Worm (Caenorhabditis elegans): Measurements from ENCODE around the gene acbp-5.

acbp-5 gene

ce11 chrIII:13683275-13683674 lies 41.8 kb upstream of the acbp-5 start:
- TF ChIP-seq zim-3 (tag; optimal IDR thresholded peaks at IDR 0.05) (no peak), ccch-3 (GFP tag; optimal IDR thresholded peaks at IDR 0.05) (no peak), hlh-12 (tag; optimal IDR thresholded peaks at IDR 0.05) (no peak), nhr-179 (tag; optimal IDR thresholded peaks at IDR 0.05) (no peak), lsy-27 (tag; optimal IDR thresholded peaks at IDR 0.05; ENCODE audit: borderline replicate concordance, insufficient read depth) (no peak), let-526 (GFP tag; IDR thresholded peaks at IDR 0.05) (no peak), snpc-4 (GFP tag; optimal IDR thresholded peaks at IDR 0.05) (no peak), snpc-4 (tag; optimal IDR thresholded peaks at IDR 0.05) (no peak), akir-1 (GFP tag; optimal IDR thresholded peaks at IDR 0.05) (no peak), nfya-1 (tag; optimal IDR thresholded peaks at IDR 0.05; ENCODE audit: borderline replicate concordance, insufficient read depth) (no peak), efl-1 (GFP tag; optimal IDR thresholded peaks at IDR 0.05) (peak; percentile 84), lin-35 (GFP tag; optimal IDR thresholded peaks at IDR 0.05) (no peak), Y53G8AR.9 (GFP tag; conservative IDR thresholded peaks at IDR 0.05) (no peak), ceh-58 (GFP tag; IDR thresholded peaks at IDR 0.05) (no peak), cebp-1 (GFP tag; IDR thresholded peaks at IDR 0.05) (no peak), cebp-1 (tag; optimal IDR thresholded peaks at IDR 0.05) (no peak), rec-8 (tag; optimal IDR thresholded peaks at IDR 0.05) (no peak), nhr-90 (tag; optimal IDR thresholded peaks at IDR 0.05) (no peak), hrde-1 (tag; optimal IDR thresholded peaks at IDR 0.05; ENCODE audit: borderline replicate concordance) (no peak), ztf-6 (GFP tag; IDR thresholded peaks at IDR 0.05) (no peak), mel-28 (tag; optimal IDR thresholded peaks at IDR 0.05; ENCODE audit: borderline replicate concordance) (no peak), ama-1 (optimal IDR thresholded peaks at IDR 0.05) (no peak), ama-1 (GFP tag; optimal IDR thresholded peaks at IDR 0.05) (no peak), egl-18 (GFP tag; IDR thresholded peaks at IDR 0.05) (no peak), aptf-2 (GFP tag; conservative IDR thresholded peaks at IDR 0.05) (no peak), F57A8.1 (GFP tag; optimal IDR thresholded peaks at IDR 0.05) (no peak), atf-7 (tag; optimal IDR thresholded peaks at IDR 0.05) (no peak), ekl-4 (GFP tag; IDR thresholded peaks at IDR 0.05) (no peak), lag-1 (GFP tag; IDR thresholded peaks at IDR 0.05) (no peak), die-1 (tag; optimal IDR thresholded peaks at IDR 0.05) (no peak), F33H1.4 (GFP tag; IDR thresholded peaks at IDR 0.05) (peak; percentile 54), nfya-2 (GFP tag; IDR thresholded peaks at IDR 0.05) (no peak), lsl-1 (GFP tag; optimal IDR thresholded peaks at IDR 0.05) (peak; percentile 84), him-1 (tag; optimal IDR thresholded peaks at IDR 0.05) (no peak), T07F8.4 (tag; optimal IDR thresholded peaks at IDR 0.05) (no peak), C06A6.2 (GFP tag; conservative IDR thresholded peaks at IDR 0.05) (no peak), hmg-1.2 (GFP tag; IDR thresholded peaks at IDR 0.05) (no peak), chd-7 (tag; optimal IDR thresholded peaks at IDR 0.05) (no peak), ceh-91 (GFP tag; IDR thresholded peaks at IDR 0.05) (peak; percentile 24; the same call in 1 of the 2 replicates), rpc-1 (optimal IDR thresholded peaks at IDR 0.05) (no peak), rpc-1 (tag; optimal IDR thresholded peaks at IDR 0.05) (no peak), snpc-3.4 (tag; optimal IDR thresholded peaks at IDR 0.05) (peak; percentile 23), B0336.3 (GFP tag; IDR thresholded peaks at IDR 0.05) (no peak), ztf-3 (GFP tag; optimal IDR thresholded peaks at IDR 0.05) (no peak), gei-17 (GFP tag; optimal IDR thresholded peaks at IDR 0.05) (no peak), nhr-80 (tag; optimal IDR thresholded peaks at IDR 0.05) (no peak), ztf-25 (GFP tag; IDR thresholded peaks at IDR 0.05) (no peak), F10E7.11 (tag; optimal IDR thresholded peaks at IDR 0.05) (no peak), lir-1 (GFP tag; conservative IDR thresholded peaks at IDR 0.05) (no peak), attf-3 (GFP tag; conservative IDR thresholded peaks at IDR 0.05) (no peak)

Measured in whole organism, young adult.